Worm (Caenorhabditis elegans) whole organism, midembryonic: ENCODE data around the gene H04D03.2.

ENCODE experiments used
- T22C8.4 ChIP-seq: fragments of 200-800 bp; sonication (Bioruptor generic); IDR thresholded peaks from 2 replicates; pipeline ENCODE4 v1.3.6; 2022; ENCODE audit warnings: missing genetic modification characterization, missing compliant biosample characterization
- cog-1 ChIP-seq: sonication (generic microtip); optimal IDR thresholded peaks from 2 replicates; lab custom pipeline; 2016; ENCODE audit warnings: missing genetic modification characterization, missing compliant biosample characterization
- flt-1 ChIP-seq: fragments of 200-800 bp; sonication (Bioruptor generic); IDR thresholded peaks from 2 replicates; pipeline ENCODE4 v1.3.6; 2022; ENCODE audit warnings: missing genetic modification characterization, missing compliant biosample characterization
- klf-2 ChIP-seq: fragments of 200-800 bp; sonication (Bioruptor generic); conservative IDR thresholded peaks from 2 replicates; pipeline ENCODE4 v1.3.6; 2022; ENCODE audit warnings: missing genetic modification reagents, missing genetic modification characterization, missing compliant biosample characterization
- ref-1 ChIP-seq: fragments of 200-800 bp; sonication (Bioruptor generic); conservative IDR thresholded peaks from 2 replicates; pipeline ENCODE4 v1.3.6; 2022; ENCODE audit warnings: missing genetic modification reagents, missing genetic modification characterization, missing compliant biosample characterization
- tab-1 ChIP-seq: fragments of 200-800 bp; sonication (Bioruptor generic); IDR thresholded peaks from 2 replicates; pipeline ENCODE4 v1.3.6; 2022; ENCODE audit warnings: missing genetic modification characterization, missing compliant biosample characterization
- ztf-23 ChIP-seq: fragments of 200-800 bp; sonication (Bioruptor generic); IDR thresholded peaks from 2 replicates; pipeline ENCODE4 v1.3.6; 2022; ENCODE audit warnings: missing genetic modification reagents, missing genetic modification characterization, missing compliant biosample characterization
- ztf-29 ChIP-seq: fragments of 200-800 bp; sonication (Bioruptor generic); IDR thresholded peaks from 2 replicates; pipeline ENCODE4 v1.3.6; 2022; ENCODE audit warnings: missing genetic modification reagents, missing genetic modification characterization, missing compliant biosample characterization

DNA sequence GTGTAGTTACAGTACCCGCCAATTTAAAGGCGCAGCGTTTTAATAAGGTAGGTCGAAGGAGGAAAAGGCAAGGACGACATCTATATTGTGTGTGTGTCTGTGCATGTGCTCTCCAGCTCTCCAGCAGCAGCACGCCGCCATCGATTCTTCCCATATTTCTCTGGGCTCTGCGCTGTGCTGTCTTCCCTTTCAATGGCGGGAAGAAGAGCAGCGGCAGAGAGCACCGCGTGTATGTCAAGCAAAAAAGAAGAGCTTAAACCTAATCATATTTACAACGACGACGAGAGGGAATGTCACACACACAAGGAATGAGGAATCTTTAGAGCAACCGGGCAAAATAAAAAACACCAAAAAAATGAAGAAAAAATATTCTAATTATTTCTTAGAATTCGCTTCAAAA lies 43.3 kb downstream of the H04D03.2 start:
- no peak for TF ChIP-seq flt-1 (GFP tag; lab: Robert Waterston, UW)
- TF ChIP-seq tab-1, result no peak
- no peak for TF ChIP-seq ztf-23 (GFP tag; lab: Robert Waterston, UW)
- no peak for TF ChIP-seq cog-1
- TF ChIP-seq ztf-29 (GFP tag; lab: Robert Waterston, UW), result no peak
- TF ChIP-seq klf-2 (GFP tag; lab: Robert Waterston, UW), result no peak
- TF ChIP-seq ref-1 (GFP tag; lab: Robert Waterston, UW), result no peak
- no peak for TF ChIP-seq T22C8.4 (GFP tag; lab: Robert Waterston, UW)
